Worm (Caenorhabditis elegans): ENCODE results near the gene C25A8.2.

C25A8.2 gene

DNA sequence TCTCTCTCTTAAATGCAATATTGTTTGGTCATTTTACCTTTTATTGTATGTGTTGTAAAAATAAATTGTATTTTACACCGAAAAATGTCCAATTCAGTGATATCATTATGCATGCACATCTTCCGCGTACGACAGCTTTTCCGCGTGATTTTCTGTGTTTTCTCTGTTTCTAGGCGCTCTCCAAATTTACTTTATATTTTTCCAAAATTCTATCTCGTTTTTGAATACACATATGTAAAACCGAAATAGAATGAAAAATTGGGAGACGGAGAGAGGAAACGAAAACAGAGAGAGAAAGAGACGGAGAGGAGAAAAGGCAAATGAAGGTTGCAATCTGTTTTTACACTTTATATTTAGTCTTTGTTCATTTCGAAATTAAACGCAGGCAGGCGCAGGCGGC, 6.9 kb downstream of the C25A8.2 start (continued):
- TF ChIP-seq lin-35 (GFP tag; optimal IDR thresholded peaks at IDR 0.05) (peak; percentile 27 to 44), nhr-76 (tag; optimal IDR thresholded peaks at IDR 0.05) (no peak), xbp-1 (tag; optimal IDR thresholded peaks at IDR 0.05) (peak; percentile 0), mef-2 (tag; optimal IDR thresholded peaks at IDR 0.05) (no peak)

DNA sequence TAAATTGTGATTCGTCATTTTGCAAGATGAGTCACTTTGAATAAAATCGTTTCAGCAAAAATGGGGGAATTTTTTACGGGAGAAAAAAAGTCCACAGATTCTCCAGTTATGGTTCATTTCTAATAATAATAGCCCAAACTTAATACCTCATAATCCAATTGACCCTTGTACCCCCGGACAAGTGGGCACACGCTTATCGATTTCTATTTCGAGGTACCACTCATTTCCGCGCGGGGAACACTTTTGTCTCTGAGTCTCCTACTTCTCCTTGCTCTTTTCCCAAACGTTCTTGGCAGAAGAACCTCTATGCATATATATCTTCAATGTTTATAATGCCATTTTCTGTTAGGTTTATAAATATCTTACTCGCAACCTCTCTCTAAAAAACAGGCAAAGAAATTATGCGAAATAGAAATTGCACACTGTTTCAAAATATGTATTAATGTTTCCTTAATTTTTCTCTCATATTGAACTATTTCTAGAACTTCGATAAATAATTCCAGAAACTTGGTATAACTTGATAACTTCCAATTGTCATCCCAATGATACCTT, 7.6 kb downstream of the C25A8.2 start, which contains the start of gene gldi-4:
gldi-4 (plus strand) TSS at position 502 of the 552 bp plus-strand sequence.
- TF ChIP-seq nhr-47 (tag; optimal IDR thresholded peaks at IDR 0.05): no peak
- TF ChIP-seq snpc-4 (tag; optimal IDR thresholded peaks at IDR 0.05): no peak
- TF ChIP-seq fkh-10 (GFP tag; optimal IDR thresholded peaks at IDR 0.05): no peak
- no peak for TF ChIP-seq nhr-77 (tag; optimal IDR thresholded peaks at IDR 0.05)
- no peak for TF ChIP-seq mep-1 (tag; optimal IDR thresholded peaks at IDR 0.05)
- TF ChIP-seq lin-14 (GFP tag; optimal IDR thresholded peaks at IDR 0.05): no peak
- TF ChIP-seq ztf-4 (tag; optimal IDR thresholded peaks at IDR 0.05): no peak
- TF ChIP-seq dsc-1 (tag; optimal IDR thresholded peaks at IDR 0.05): no peak
- no peak for TF ChIP-seq C34B4.2 (tag; optimal IDR thresholded peaks at IDR 0.05)
- TF ChIP-seq lin-39 (tag; optimal IDR thresholded peaks at IDR 0.05): no peak
- TF ChIP-seq vab-15 (tag; optimal IDR thresholded peaks at IDR 0.05): no peak
- no peak for TF ChIP-seq ceh-90 (tag; optimal IDR thresholded peaks at IDR 0.05)
- no peak for TF ChIP-seq swsn-7 (tag; optimal IDR thresholded peaks at IDR 0.05)

DNA sequence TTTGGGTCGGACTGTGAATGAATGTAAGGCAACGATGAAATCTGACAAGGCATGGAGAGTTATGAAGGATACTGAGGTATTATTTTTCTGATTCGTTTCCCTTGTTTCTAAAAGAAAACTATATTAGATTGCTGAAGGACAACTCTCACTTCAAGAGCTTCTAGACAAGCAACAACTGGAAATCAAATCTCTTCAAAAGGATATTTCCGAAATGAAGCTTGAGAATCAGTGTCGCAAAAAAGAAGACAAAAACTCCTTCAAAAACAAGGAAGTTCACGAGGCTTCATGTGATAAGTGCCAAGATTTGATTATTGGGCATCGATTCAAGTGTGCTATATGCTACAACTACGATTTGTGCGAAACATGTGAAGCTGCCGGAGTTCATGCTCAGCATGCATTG, 9.0 kb downstream of the C25A8.2 start:
- no peak for TF ChIP-seq snpc-4 (tag; optimal IDR thresholded peaks at IDR 0.05)
- no peak for TF ChIP-seq unc-62 (GFP tag; optimal IDR thresholded peaks at IDR 0.05)
- peak; percentile 94 for TF ChIP-seq fkh-10 (GFP tag; optimal IDR thresholded peaks at IDR 0.05)
- no peak for TF ChIP-seq efl-1 (optimal IDR thresholded peaks at IDR 0.05)
- TF ChIP-seq efl-1 (GFP tag; optimal IDR thresholded peaks at IDR 0.05 in 1 of 2): no peak
- no peak for TF ChIP-seq efl-3 (GFP tag; optimal IDR thresholded peaks at IDR 0.05)
- TF ChIP-seq pag-3 (tag; optimal IDR thresholded peaks at IDR 0.05; ENCODE audit: borderline replicate concordance, insufficient read depth): no peak
- no peak for TF ChIP-seq vab-15 (tag; optimal IDR thresholded peaks at IDR 0.05)
- TF ChIP-seq lin-15B (tag; optimal IDR thresholded peaks at IDR 0.05): no peak
- TF ChIP-seq lin-14 (GFP tag; optimal IDR thresholded peaks at IDR 0.05): peak; percentile 36
- TF ChIP-seq aha-1 (tag; optimal IDR thresholded peaks at IDR 0.05): no peak
- TF ChIP-seq nhr-76 (tag; optimal IDR thresholded peaks at IDR 0.05): no peak

ce11 chrIV:7020630-7021029, 11.0 kb downstream of the C25A8.2 start:
- TF ChIP-seq mep-1 (tag; optimal IDR thresholded peaks at IDR 0.05) (peak; percentile 17), nhr-19 (GFP tag; conservative IDR thresholded peaks at IDR 0.05) (peak; percentile 22; the same call in 1 of the 2 replicates), elt-2 (tag; optimal IDR thresholded peaks at IDR 0.05) (peak; percentile 80), elt-3 (tag; optimal IDR thresholded peaks at IDR 0.05) (peak in 2 of 6 experiments; percentile 37 to 83), lin-14 (GFP tag; optimal IDR thresholded peaks at IDR 0.05) (peak; percentile 60), dpl-1 (GFP tag; optimal IDR thresholded peaks at IDR 0.05) (peak in 1 of 3 experiments; percentile 28), unc-130 (tag; optimal IDR thresholded peaks at IDR 0.05) (peak; percentile 43), hlh-17 (GFP tag; optimal IDR thresholded peaks at IDR 0.05; ENCODE audit: borderline replicate concordance) (no peak), xbp-1 (tag; optimal IDR thresholded peaks at IDR 0.05) (no peak), mdl-1 (tag; optimal IDR thresholded peaks at IDR 0.05) (peak in 1 of 2 experiments; percentile 41), efl-1 (optimal IDR thresholded peaks at IDR 0.05) (no peak), efl-1 (GFP tag; optimal IDR thresholded peaks at IDR 0.05 in 1 of 2) (peak in 1 of 2 experiments; percentile 65), snu-23 (GFP tag; optimal IDR thresholded peaks at IDR 0.05) (peak; percentile 47), lin-35 (GFP tag; optimal IDR thresholded peaks at IDR 0.05) (peak in 1 of 2 experiments; percentile 58), nhr-20 (tag; optimal IDR thresholded peaks at IDR 0.05) (peak; percentile 59), nhr-90 (tag; optimal IDR thresholded peaks at IDR 0.05; ENCODE audit: poor library complexity) (peak; percentile 28), zip-4 (GFP tag; optimal IDR thresholded peaks at IDR 0.05) (no peak), lin-15B (tag; optimal IDR thresholded peaks at IDR 0.05) (no peak), efl-3 (GFP tag; optimal IDR thresholded peaks at IDR 0.05) (no peak), tbx-2 (tag; optimal IDR thresholded peaks at IDR 0.05) (no peak), lin-39 (tag; optimal IDR thresholded peaks at IDR 0.05) (no peak), ceh-8 (GFP tag; optimal IDR thresholded peaks at IDR 0.05) (no peak), blmp-1 (tag; optimal IDR thresholded peaks at IDR 0.05) (peak; percentile 65), nhr-71 (tag; optimal IDR thresholded peaks at IDR 0.05) (peak; percentile 66), C16A3.4 (tag; optimal IDR thresholded peaks at IDR 0.05) (peak; percentile 24), lsy-2 (tag; optimal IDR thresholded peaks at IDR 0.05) (peak in 1 of 2 experiments; percentile 37), lin-13 (GFP tag; optimal IDR thresholded peaks at IDR 0.05) (no peak), nhr-85 (tag) (peak; percentile 86)
